Worm (Caenorhabditis elegans): ENCODE results near the gene ubc-9.

Gene ubc-9

ce11 chrIV:4657874-4658273, 7.0 kb downstream of the ubc-9 start, which contains the start of gene col-111:
col-111 (minus strand) TSS chrIV:4657974.
- TF ChIP-seq F57A8.1 (GFP tag; optimal IDR thresholded peaks at IDR 0.05) = no peak
- no peak for TF ChIP-seq attf-6 (GFP tag; IDR thresholded peaks at IDR 0.05)

- TF ChIP-seq ztf-25 (GFP tag; IDR thresholded peaks at IDR 0.05) = 0 out of 2 replicates have a peak, but pooled peaks have one; percentile 52
- peak; percentile 9; the same call in 1 of the 2 replicates for TF ChIP-seq ceh-91 (GFP tag; IDR thresholded peaks at IDR 0.05)
- TF ChIP-seq zfh-2 (GFP tag; conservative IDR thresholded peaks at IDR 0.05) = peak; percentile 50
- TF ChIP-seq ceh-100 (GFP tag; IDR thresholded peaks at IDR 0.05) = 0 out of 2 replicates have a peak, but pooled peaks have one; percentile 10
- 0 out of 2 replicates have a peak, but pooled peaks have one; percentile 84 for TF ChIP-seq F37B4.10 (GFP tag; IDR thresholded peaks at IDR 0.05)
- peak; percentile 53; the same call in 1 of the 2 replicates for TF ChIP-seq C17E4.6 (GFP tag; IDR thresholded peaks at IDR 0.05)
- peak; percentile 24; the same call in 1 of the 2 replicates for TF ChIP-seq madf-6 (GFP tag; IDR thresholded peaks at IDR 0.05)
- peak; percentile 51; the same call in 1 of the 2 replicates for TF ChIP-seq egrh-3 (GFP tag; IDR thresholded peaks at IDR 0.05)
- TF ChIP-seq hsf-1 (GFP tag; IDR thresholded peaks at IDR 0.05) = peak; percentile 37; the same call in 1 of the 2 replicates
- TF ChIP-seq lsl-1 (GFP tag; optimal IDR thresholded peaks at IDR 0.05) = peak; percentile 23
- peak; percentile 70 for TF ChIP-seq F33H1.4 (GFP tag; IDR thresholded peaks at IDR 0.05)
Measured at ce11 chrIV:4658702-4659101, 7.9 kb downstream of the ubc-9 start.

ce11 chrIV:4659277-4659676, 8.4 kb downstream of the ubc-9 start, which contains the start of gene mrps-21:
mrps-21 (minus strand) TSS chrIV:4659517.
- TF ChIP-seq snpc-4 (GFP tag; optimal IDR thresholded peaks at IDR 0.05) (peak; percentile 1), snpc-4 (tag; optimal IDR thresholded peaks at IDR 0.05) (no peak), tbx-9 (tag; optimal IDR thresholded peaks at IDR 0.05; ENCODE audit: borderline replicate concordance) (no peak), ceh-100 (GFP tag; IDR thresholded peaks at IDR 0.05) (peak; percentile 60), F33H1.4 (GFP tag; IDR thresholded peaks at IDR 0.05) (no peak), nfyb-1 (GFP tag; IDR thresholded peaks at IDR 0.05) (0 out of 2 replicates have a peak, but pooled peaks have one; percentile 31), snpc-3.4 (tag; optimal IDR thresholded peaks at IDR 0.05) (peak; percentile 16), unc-130 (GFP tag; optimal IDR thresholded peaks at IDR 0.05) (no peak), zim-3 (tag; optimal IDR thresholded peaks at IDR 0.05) (no peak), B0261.1 (tag; optimal IDR thresholded peaks at IDR 0.05) (no peak), cebp-2 (GFP tag; IDR thresholded peaks at IDR 0.05) (no peak), ceh-40 (GFP tag; IDR thresholded peaks at IDR 0.05) (no peak), madf-6 (GFP tag; IDR thresholded peaks at IDR 0.05) (peak; percentile 41; the same call in 1 of the 2 replicates), Y53G8AR.9 (GFP tag; conservative IDR thresholded peaks at IDR 0.05) (0 out of 2 replicates have a peak, but pooled peaks have one; percentile 35), ama-1 (optimal IDR thresholded peaks at IDR 0.05) (peak; percentile 16), ama-1 (GFP tag; optimal IDR thresholded peaks at IDR 0.05) (no peak), ceh-27 (GFP tag; optimal IDR thresholded peaks at IDR 0.05) (no peak), mel-28 (tag; optimal IDR thresholded peaks at IDR 0.05; ENCODE audit: borderline replicate concordance) (no peak), B0035.1 (tag; optimal IDR thresholded peaks at IDR 0.05) (no peak), madf-8 (GFP tag; conservative IDR thresholded peaks at IDR 0.05) (no peak)

- TF ChIP-seq nfyb-1 (GFP tag; IDR thresholded peaks at IDR 0.05) (peak; percentile 89), Y67H2A.10 (GFP tag; conservative IDR thresholded peaks at IDR 0.05) (0 out of 2 replicates have a peak, but pooled peaks have one; percentile 36), egl-18 (GFP tag; IDR thresholded peaks at IDR 0.05) (no peak), rcor-1 (GFP tag; IDR thresholded peaks at IDR 0.05) (peak; percentile 86), ZK185.1 (tag; optimal IDR thresholded peaks at IDR 0.05; ENCODE audit: poor library complexity, severe bottlenecking) (peak; percentile 44), him-1 (tag; optimal IDR thresholded peaks at IDR 0.05) (no peak), B0261.1 (tag; optimal IDR thresholded peaks at IDR 0.05) (peak; percentile 13), cebp-2 (GFP tag; IDR thresholded peaks at IDR 0.05) (no peak), B0035.1 (tag; optimal IDR thresholded peaks at IDR 0.05) (peak; percentile 63), hmg-1.2 (GFP tag; IDR thresholded peaks at IDR 0.05) (peak; percentile 73), K12H6.12 (tag; optimal IDR thresholded peaks at IDR 0.05) (peak; percentile 97), lir-1 (GFP tag; conservative IDR thresholded peaks at IDR 0.05) (peak; percentile 80), F37B4.10 (GFP tag; IDR thresholded peaks at IDR 0.05) (no peak), tlf-1 (GFP tag; optimal IDR thresholded peaks at IDR 0.05) (peak; percentile 86), bed-2 (GFP tag; IDR thresholded peaks at IDR 0.05) (peak; percentile 85), dpl-1 (GFP tag; optimal IDR thresholded peaks at IDR 0.05) (no peak), zfh-2 (GFP tag; conservative IDR thresholded peaks at IDR 0.05) (peak; percentile 76; the same call in 1 of the 2 replicates)
Measured at ce11 chrIV:4660151-4661041, 9.6 kb downstream of the ubc-9 start, which contains the start of the genes F29B9.11 and jmjd-1.2. F29B9.11 (minus strand) TSS chrIV:4660201. jmjd-1.2 (plus strand) TSS chrIV:4660991.

Data from whole organism, young adult.